Worm (Caenorhabditis elegans) whole organism, L4/young adult: Measurements from ENCODE around the gene K11G9.5.
A peak's percentile ranks its signal among the peaks of the same experiment; 100 is the strongest.

Experiments used
- W03F9.2 ChIP-seq: fragments of 150-350 bp; optimal IDR thresholded peaks from 2 replicates; lab custom pipeline; 2014; ENCODE audit warnings: missing biosample characterization, missing genetic modification characterization
- dao-5 ChIP-seq: sonication (generic microtip); optimal IDR thresholded peaks from 2 replicates; lab custom pipeline; 2016; ENCODE audit warnings: missing genotype, missing genetic modification characterization, moderate library complexity, missing compliant biosample characterization
- him-1 ChIP-seq: sonication (generic microtip); optimal IDR thresholded peaks from 2 replicates; lab custom pipeline; 2016; ENCODE audit warnings: missing genotype, missing genetic modification reagents, missing genetic modification characterization, missing compliant biosample characterization

Gene K11G9.5

ce11 chrV:6669520-6669919 is 18.8 kb downstream of the K11G9.5 start, which contains the start of gene cest-28:
cest-28 (plus strand) TSS chrV:6669820.
- no peak for TF ChIP-seq him-1 (tag; lab: Kevin White, UChicago)
- TF ChIP-seq W03F9.2 (tag; lab: Kevin White, UChicago): no peak
- TF ChIP-seq dao-5 (tag; lab: Kevin White, UChicago): no peak

DNA sequence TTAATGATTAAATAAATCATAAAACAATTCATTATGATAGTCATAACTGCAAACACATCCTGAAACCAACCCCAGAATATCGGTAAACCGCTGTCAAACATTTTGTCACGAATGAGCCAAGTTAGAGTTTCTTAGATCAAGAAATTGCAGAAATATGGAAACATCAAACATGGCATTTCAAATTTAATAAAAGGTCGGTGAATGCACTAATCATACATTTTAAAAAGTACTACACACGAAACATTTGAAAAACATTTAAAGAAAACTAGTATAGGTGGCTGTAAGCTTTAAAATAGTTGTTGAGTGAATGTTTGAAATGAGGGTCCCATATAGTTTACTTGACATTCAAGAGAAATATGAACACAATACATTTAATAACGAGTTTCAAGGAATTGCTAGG is 19.6 kb downstream of the K11G9.5 start, which contains the start of gene str-180:
TSS of gene str-180 (minus strand) at position 101 of the 400 bp plus-strand sequence.
- TF ChIP-seq W03F9.2 (tag; lab: Kevin White, UChicago) (no peak), him-1 (tag; lab: Kevin White, UChicago) (no peak), dao-5 (tag; lab: Kevin White, UChicago) (no peak)

DNA sequence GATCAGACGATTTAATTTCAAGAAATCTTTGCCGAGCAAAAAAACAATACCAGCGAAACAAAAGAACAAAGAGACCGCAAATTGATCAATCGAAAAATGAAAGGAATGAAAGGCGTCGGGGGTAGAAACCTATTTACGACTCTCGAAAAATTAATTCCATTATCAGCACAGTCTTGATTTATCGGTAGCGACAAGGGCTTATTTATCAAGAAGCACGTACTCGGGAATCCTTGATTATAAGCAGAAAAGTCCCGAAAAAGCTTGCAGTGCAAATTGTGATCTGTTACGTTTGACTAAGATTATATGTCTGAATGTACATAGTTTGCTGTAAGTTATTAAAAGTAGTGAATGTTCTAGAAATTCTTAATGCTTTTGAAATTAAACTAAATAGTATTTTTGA is 21.7 kb downstream of the K11G9.5 start:
- TF ChIP-seq him-1 (tag; lab: Kevin White, UChicago) (no peak), dao-5 (tag; lab: Kevin White, UChicago) (no peak), W03F9.2 (tag; lab: Kevin White, UChicago) (no peak)

- TF ChIP-seq W03F9.2 (tag; lab: Kevin White, UChicago): no peak
- TF ChIP-seq him-1 (tag; lab: Kevin White, UChicago): no peak
- no peak for TF ChIP-seq dao-5 (tag; lab: Kevin White, UChicago)
Observed at ce11 chrV:6665751-6666150, 22.5 kb downstream of the K11G9.5 start, which contains the start of gene pmp-5. pmp-5 (minus strand) TSS chrV:6665813.

ce11 chrV:6662505-6662904 is 25.8 kb downstream of the K11G9.5 start:
- TF ChIP-seq dao-5 (tag; lab: Kevin White, UChicago) (no peak), him-1 (tag; lab: Kevin White, UChicago) (no peak), W03F9.2 (tag; lab: Kevin White, UChicago) (no peak)

DNA sequence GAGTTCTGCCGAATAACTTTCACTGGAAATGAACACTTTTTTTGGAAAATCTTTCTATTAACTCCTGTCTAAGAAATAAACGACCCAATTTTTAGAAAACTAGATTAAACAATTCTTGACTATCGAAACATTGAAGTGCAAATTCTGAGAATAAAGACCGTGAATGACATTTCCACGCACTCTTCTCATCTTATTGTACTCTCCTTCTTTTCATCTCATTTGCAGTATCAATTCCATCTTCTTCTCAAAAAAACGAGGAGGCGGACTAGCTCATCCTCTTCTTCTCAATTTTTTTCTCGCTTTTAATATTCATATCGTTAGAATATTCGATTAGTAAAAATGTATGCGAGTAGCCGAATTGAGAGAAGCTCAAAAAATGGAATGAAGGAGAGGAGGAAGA is 26.6 kb downstream of the K11G9.5 start:
- TF ChIP-seq dao-5 (tag; lab: Kevin White, UChicago) (no peak), W03F9.2 (tag; lab: Kevin White, UChicago) (no peak), him-1 (tag; lab: Kevin White, UChicago) (no peak)

- TF ChIP-seq W03F9.2 (tag; lab: Kevin White, UChicago): no peak
- no peak for TF ChIP-seq dao-5 (tag; lab: Kevin White, UChicago)
- no peak for TF ChIP-seq him-1 (tag; lab: Kevin White, UChicago)
Observed at ce11 chrV:6659533-6659932, 28.8 kb downstream of the K11G9.5 start.

ce11 chrV:6658765-6659164 is 29.5 kb downstream of the K11G9.5 start:
- TF ChIP-seq dao-5 (tag; lab: Kevin White, UChicago): no peak
- no peak for TF ChIP-seq W03F9.2 (tag; lab: Kevin White, UChicago)
- TF ChIP-seq him-1 (tag; lab: Kevin White, UChicago): peak; percentile 76

DNA sequence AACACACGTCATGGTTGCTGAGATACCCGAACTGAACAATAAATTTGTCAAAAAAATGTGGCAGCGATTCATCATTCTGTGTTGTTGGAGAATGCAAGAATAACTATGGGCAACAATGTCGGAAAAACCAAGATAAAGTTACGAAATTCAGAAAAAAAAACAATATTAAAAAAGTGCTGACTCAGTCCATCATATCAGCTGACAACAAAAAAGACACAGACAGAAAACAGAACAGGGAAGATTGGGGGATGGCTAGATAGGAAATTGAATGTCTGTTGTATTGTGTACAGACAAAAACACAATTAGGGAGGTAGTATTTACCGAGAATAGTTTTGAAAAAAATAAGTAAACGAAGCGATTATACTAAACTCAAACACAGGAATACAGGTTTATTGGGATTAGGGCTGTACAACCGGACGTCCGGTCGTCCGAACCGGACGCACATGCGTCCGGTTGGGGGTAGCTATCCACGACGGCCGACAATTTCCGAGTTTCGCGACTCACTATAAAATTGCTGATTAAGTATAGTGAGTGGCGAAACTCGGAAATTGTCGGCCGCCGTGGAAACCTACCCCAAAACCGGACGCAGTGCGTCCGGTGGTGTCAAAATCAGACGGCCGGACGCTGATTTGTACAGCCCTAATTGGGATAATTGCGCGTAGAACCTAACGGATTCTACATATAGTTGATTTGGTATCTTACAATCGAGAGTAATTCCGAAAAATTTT is 30.6 kb downstream of the K11G9.5 start:
- TF ChIP-seq him-1 (tag; lab: Kevin White, UChicago) (no peak), dao-5 (tag; lab: Kevin White, UChicago) (no peak)

- TF ChIP-seq dao-5 (tag; lab: Kevin White, UChicago): no peak
- peak; percentile 75 for TF ChIP-seq W03F9.2 (tag; lab: Kevin White, UChicago)
- TF ChIP-seq him-1 (tag; lab: Kevin White, UChicago): no peak
Observed at ce11 chrV:6656451-6657115, 31.7 kb downstream of the K11G9.5 start, which contains the start of gene snb-1. snb-1 (minus strand) TSS chrV:6656501.

- TF ChIP-seq him-1 (tag; lab: Kevin White, UChicago) (peak; percentile 55), W03F9.2 (tag; lab: Kevin White, UChicago) (no peak), dao-5 (tag; lab: Kevin White, UChicago) (peak; percentile 2)
Observed at ce11 chrV:6655174-6655573, 33.1 kb downstream of the K11G9.5 start, which contains the start of gene syx-18. syx-18 (minus strand) TSS chrV:6655449.

DNA sequence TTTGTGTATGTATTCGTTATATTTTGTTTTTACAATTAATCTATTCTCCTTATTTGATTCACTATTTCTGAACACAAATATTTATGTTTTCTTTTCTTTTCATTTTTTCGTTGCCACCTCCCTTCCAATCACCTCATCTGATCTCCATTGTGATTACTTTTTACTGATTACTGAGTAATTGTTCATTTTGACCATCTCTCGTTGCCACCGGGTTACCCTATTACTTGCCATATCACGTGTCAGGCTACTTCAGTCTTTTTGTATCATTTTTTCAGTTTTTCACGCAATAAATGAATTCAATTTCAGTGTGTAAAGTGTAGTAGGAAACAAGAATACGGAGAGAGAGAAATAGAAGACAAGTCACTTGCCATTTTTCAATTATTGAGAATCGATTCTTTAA is 36.2 kb downstream of the K11G9.5 start, which contains the start of gene T10H9.8:
TSS of gene T10H9.8 (plus strand) at position 301 of the 400 bp plus-strand sequence.
- TF ChIP-seq W03F9.2 (tag; lab: Kevin White, UChicago): no peak
- TF ChIP-seq him-1 (tag; lab: Kevin White, UChicago): no peak
- no peak for TF ChIP-seq dao-5 (tag; lab: Kevin White, UChicago)

DNA sequence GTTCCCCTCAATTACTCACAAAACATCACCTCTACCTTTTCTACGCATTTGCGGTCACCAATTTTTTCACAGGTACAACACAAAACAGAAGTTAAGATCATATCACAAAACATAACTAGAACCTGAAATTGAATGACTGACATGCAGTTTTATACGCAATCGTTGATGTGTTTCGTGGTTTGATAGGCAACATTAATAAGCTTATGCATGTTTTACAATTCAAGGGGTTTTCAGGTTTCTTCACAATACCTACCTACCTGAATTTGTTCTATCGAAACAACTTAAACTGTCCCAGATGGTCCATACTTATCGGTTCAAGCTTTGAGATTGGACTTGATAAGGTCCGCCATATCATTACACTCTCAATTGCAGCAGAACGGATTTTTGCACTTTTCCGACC is 37.8 kb downstream of the K11G9.5 start:
- TF ChIP-seq dao-5 (tag; lab: Kevin White, UChicago) (no peak), him-1 (tag; lab: Kevin White, UChicago) (no peak), W03F9.2 (tag; lab: Kevin White, UChicago) (no peak)
